Fruit fly (Drosophila melanogaster): Measurements from ENCODE around the gene CG4045.

dm6 chrX:2032160-2032801 lies 43.4 kb downstream of the CG4045 start:
- no peak for TF ChIP-seq Pif1B (GFP tag; optimal IDR thresholded peaks at IDR 0.05)
- no peak for TF ChIP-seq D1 (tag; optimal IDR thresholded peaks at IDR 0.05)
- TF ChIP-seq gl (tag; optimal IDR thresholded peaks at IDR 0.05), result no peak
- TF ChIP-seq EcR (GFP tag; optimal IDR thresholded peaks at IDR 0.05), result peak; percentile 61

All from whole organism, pupa.